Fruit fly (Drosophila melanogaster) whole organism, prepupa: ENCODE results near the gene pum.

ENCODE experiments used
- Sox102F ChIP-seq: fragments of 200-800 bp; sonication (Bioruptor generic); optimal IDR thresholded peaks from 2 replicates; lab custom pipeline; 2016; ENCODE audit warnings: missing biosample characterization, mild to moderate bottlenecking, missing genetic modification characterization
- dac ChIP-seq: fragments of 200-800 bp; sonication (Bioruptor generic); optimal IDR thresholded peaks from 2 replicates; lab custom pipeline; 2017; ENCODE audit warnings: missing biosample characterization, mild to moderate bottlenecking, missing genetic modification characterization
- fkh ChIP-seq: fragments of 200-800 bp; sonication (Bioruptor generic); optimal IDR thresholded peaks from 3 replicates; lab custom pipeline; 2017; ENCODE audit warnings: missing biosample characterization, mild to moderate bottlenecking, missing genetic modification characterization, moderate library complexity
- net ChIP-seq: fragments of 200-800 bp; sonication (Bioruptor generic); optimal IDR thresholded peaks from 3 replicates; lab custom pipeline; 2016; ENCODE audit warnings: missing biosample characterization, missing genetic modification characterization

DNA sequence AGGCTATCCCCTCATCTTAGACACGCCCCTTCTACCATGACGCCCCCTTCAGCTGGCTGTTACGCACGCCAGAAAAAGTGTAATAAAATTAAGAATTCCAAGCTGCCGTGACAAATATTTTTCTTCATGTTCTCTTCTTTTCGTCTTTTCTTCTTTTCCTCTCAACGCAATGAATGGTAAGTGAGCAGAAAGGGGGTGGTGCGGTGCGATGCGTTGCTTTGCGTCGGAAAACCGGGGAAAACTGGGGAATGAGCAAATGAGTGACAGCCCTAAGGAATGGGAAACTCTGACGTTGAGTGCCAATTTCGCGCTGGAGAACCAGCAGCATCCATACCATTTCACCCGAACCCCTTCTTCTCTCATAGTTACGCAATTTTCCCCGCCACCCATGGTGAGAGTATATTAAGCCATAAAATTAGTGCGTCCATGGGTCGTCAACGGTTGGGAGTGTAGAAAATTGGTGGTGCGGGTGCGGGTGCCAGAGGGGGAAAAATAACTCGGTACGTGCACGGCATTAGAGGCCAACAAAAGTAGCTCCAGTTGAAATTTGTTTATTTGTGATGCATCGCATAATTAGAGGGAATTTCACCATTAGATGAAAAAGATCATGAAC lies 115.5 kb downstream of the pum start:
- TF ChIP-seq Sox102F (GFP tag; lab: Kevin White, UChicago) = no peak
- TF ChIP-seq net (GFP tag; lab: Kevin White, UChicago) = no peak
- no peak for TF ChIP-seq dac
- no peak for TF ChIP-seq fkh (GFP tag; lab: Kevin White, UChicago)
